Fruit fly (Drosophila melanogaster): ENCODE results near the gene CG11168.
A peak's percentile ranks its signal among the peaks of the same experiment; 100 is the strongest.

Gene CG11168

DNA sequence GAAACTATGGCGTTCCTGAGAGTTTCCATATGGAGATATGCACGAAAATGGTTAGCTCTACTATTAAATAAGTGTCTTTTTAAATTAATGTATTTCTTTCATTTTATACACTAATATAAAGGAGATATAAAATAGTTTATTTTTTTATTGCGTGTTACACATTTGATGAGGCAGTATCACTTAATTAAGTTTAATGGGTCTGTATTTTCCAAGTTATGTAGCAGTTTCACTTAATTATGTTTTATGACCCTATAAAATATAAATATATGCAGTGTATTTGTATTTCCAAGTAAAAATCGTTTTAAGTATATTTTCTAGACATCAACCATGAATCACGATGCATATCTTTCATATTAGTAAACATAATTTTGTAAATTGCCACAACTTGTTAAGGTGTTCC, 48.7 kb downstream of the CG11168 start:
- TF ChIP-seq CG8301 (tag; optimal IDR thresholded peaks at IDR 0.05) (peak; percentile 18), CG14655 (GFP tag; optimal IDR thresholded peaks at IDR 0.05) (peak; percentile 56), CG34367 (tag; optimal IDR thresholded peaks at IDR 0.05) (no peak), gl (tag; optimal IDR thresholded peaks at IDR 0.05) (no peak)

- TF ChIP-seq Ets98B (GFP tag; IDR thresholded peaks at IDR 0.05) (no peak), CG9948 (tag; optimal IDR thresholded peaks at IDR 0.05) (no peak)
Observed at dm6 chr3R:24968015-24968414, 50.1 kb downstream of the CG11168 start.

- TF ChIP-seq fd96Ca (GFP tag; IDR thresholded peaks at IDR 0.05), result no peak
- no peak for TF ChIP-seq Pif1B (GFP tag; optimal IDR thresholded peaks at IDR 0.05)
- no peak for TF ChIP-seq Snoo (tag; optimal IDR thresholded peaks at IDR 0.05)
- TF ChIP-seq CG14655 (GFP tag; optimal IDR thresholded peaks at IDR 0.05), result no peak
- TF ChIP-seq CG13204 (GFP tag; optimal IDR thresholded peaks at IDR 0.05), result no peak
- no peak for TF ChIP-seq CG8159 (tag; optimal IDR thresholded peaks at IDR 0.05)
- no peak for TF ChIP-seq rn (GFP tag; IDR thresholded peaks at IDR 0.05)
- no peak for TF ChIP-seq CG34367 (tag; optimal IDR thresholded peaks at IDR 0.05)
- no peak for TF ChIP-seq EcR (GFP tag; optimal IDR thresholded peaks at IDR 0.05)
- no peak for TF ChIP-seq Pif1A (GFP tag; optimal IDR thresholded peaks at IDR 0.05)
- no peak for TF ChIP-seq CG12605 (GFP tag; IDR thresholded peaks at IDR 0.05)
- TF ChIP-seq Ets98B (GFP tag; IDR thresholded peaks at IDR 0.05), result no peak
Observed at dm6 chr3R:24968888-24969287, 51.0 kb downstream of the CG11168 start.

- peak; percentile 66 for TF ChIP-seq CG15710 (tag; optimal IDR thresholded peaks at IDR 0.05)
- TF ChIP-seq Pif1B (GFP tag; optimal IDR thresholded peaks at IDR 0.05), result peak; percentile 48
- no peak for TF ChIP-seq CG10348 (GFP tag; IDR thresholded peaks at IDR 0.05)
- TF ChIP-seq CG34367 (tag; optimal IDR thresholded peaks at IDR 0.05), result peak; percentile 75
- TF ChIP-seq rn (GFP tag; IDR thresholded peaks at IDR 0.05), result no peak
- peak; percentile 63 for TF ChIP-seq D1 (tag; optimal IDR thresholded peaks at IDR 0.05)
- TF ChIP-seq EcR (GFP tag; optimal IDR thresholded peaks at IDR 0.05), result peak; percentile 6
- TF ChIP-seq CG13204 (GFP tag; optimal IDR thresholded peaks at IDR 0.05), result no peak
- TF ChIP-seq CG32121 (GFP tag; IDR thresholded peaks at IDR 0.05), result no peak
- TF ChIP-seq CG14655 (GFP tag; optimal IDR thresholded peaks at IDR 0.05), result peak; percentile 67
- peak; percentile 74 for TF ChIP-seq CG8159 (tag; optimal IDR thresholded peaks at IDR 0.05)
- TF ChIP-seq CG17806 (tag; optimal IDR thresholded peaks at IDR 0.05), result peak; percentile 79
- TF ChIP-seq gl (tag; optimal IDR thresholded peaks at IDR 0.05), result peak; percentile 1
- TF ChIP-seq CG9948 (tag; optimal IDR thresholded peaks at IDR 0.05), result peak; percentile 79
- TF ChIP-seq Pif1A (GFP tag; optimal IDR thresholded peaks at IDR 0.05), result peak; percentile 46
- TF ChIP-seq Ets98B (GFP tag; IDR thresholded peaks at IDR 0.05), result no peak
- TF ChIP-seq CG4496 (GFP tag; IDR thresholded peaks at IDR 0.05), result no peak
- no peak for TF ChIP-seq fd96Ca (GFP tag; IDR thresholded peaks at IDR 0.05)
- peak; percentile 22 for TF ChIP-seq CG8301 (tag; optimal IDR thresholded peaks at IDR 0.05)
- no peak for TF ChIP-seq CG12605 (GFP tag; IDR thresholded peaks at IDR 0.05)
- no peak for TF ChIP-seq Snoo (tag; optimal IDR thresholded peaks at IDR 0.05)
Observed at dm6 chr3R:24970323-24971067, 52.6 kb downstream of the CG11168 start.
